Fruit fly (Drosophila melanogaster) whole organism, embryonic: ENCODE measurements around the gene CG7879.

Experiments used
- Atf6 ChIP-seq: fragments of 200-800 bp; sonication (Bioruptor generic); IDR thresholded peaks from 2 replicates; pipeline ENCODE4 v1.3.6; 2022; ENCODE audit warnings: missing biosample characterization, missing genetic modification characterization
- CG10274 ChIP-seq: fragments of 200-800 bp; sonication (Bioruptor generic); optimal IDR thresholded peaks from 3 replicates; lab custom pipeline; 2017; ENCODE audit warnings: missing biosample characterization, mild to moderate bottlenecking, missing genetic modification characterization
- CG11085 ChIP-seq: fragments of 200-800 bp; sonication (Bioruptor generic); IDR thresholded peaks from 2 replicates; pipeline ENCODE4 v1.3.6; 2022; ENCODE audit warnings: missing biosample characterization, missing genetic modification characterization
- CG12104 ChIP-seq: fragments of 200-800 bp; sonication (Bioruptor generic); optimal IDR thresholded peaks from 3 replicates; lab custom pipeline; 2016; ENCODE audit warnings: missing biosample characterization, missing genetic modification characterization
- CG12769 ChIP-seq: fragments of 200-800 bp; sonication (Bioruptor generic); optimal IDR thresholded peaks from 2 replicates; lab custom pipeline; 2019; ENCODE audit warnings: missing biosample characterization, mild to moderate bottlenecking, missing genetic modification characterization, moderate library complexity
- CG15479 ChIP-seq: fragments of 200-800 bp; sonication (Bioruptor generic); optimal IDR thresholded peaks from 3 replicates; lab custom pipeline; 2019; ENCODE audit warnings: missing biosample characterization, mild to moderate bottlenecking, missing genetic modification characterization, moderate library complexity
- CG15514 ChIP-seq: fragments of 200-800 bp; sonication (Bioruptor generic); optimal IDR thresholded peaks from 3 replicates; lab custom pipeline; 2017; ENCODE audit warnings: missing biosample characterization, missing genetic modification characterization, mild to moderate bottlenecking, moderate library complexity, missing genetic modification reagents
- CG16815 ChIP-seq: fragments of 200-800 bp; sonication (Bioruptor generic); optimal IDR thresholded peaks from 3 replicates; lab custom pipeline; 2017; ENCODE audit warnings: missing biosample characterization, mild to moderate bottlenecking, missing genetic modification characterization
- CG18011 ChIP-seq: fragments of 200-800 bp; sonication (Bioruptor generic); optimal IDR thresholded peaks from 2 replicates; lab custom pipeline; 2017; ENCODE audit warnings: missing biosample characterization, missing genetic modification characterization, mild to moderate bottlenecking, moderate library complexity, missing genotype
- CG34422 ChIP-seq: fragments of 200-800 bp; sonication (Bioruptor generic); IDR thresholded peaks from 3 replicates; pipeline ENCODE4 v1.3.6; 2022; ENCODE audit warnings: missing biosample characterization, missing genetic modification characterization
- CG6175 ChIP-seq: fragments of 200-800 bp; sonication (Bioruptor generic); IDR thresholded peaks from 3 replicates; pipeline ENCODE4 v1.3.6; 2022; ENCODE audit warnings: missing biosample characterization, missing genetic modification characterization
- CG7556 ChIP-seq: fragments of 200-800 bp; sonication (Bioruptor generic); optimal IDR thresholded peaks from 2 replicates; lab custom pipeline; 2017; ENCODE audit warnings: missing biosample characterization, mild to moderate bottlenecking, missing genetic modification characterization
- CG8290 ChIP-seq, 3 experiments: fragments of 200-800 bp; sonication (Bioruptor generic); optimal IDR thresholded peaks; 2 replicates each; lab custom pipeline; 2016 to 2019; ENCODE audit warnings: missing biosample characterization in 3 of 3, missing genetic modification characterization in 3 of 3, mild to moderate bottlenecking in 2 of 3, moderate library complexity in 1 of 3
- CG8478 ChIP-seq: fragments of >200 bp; optimal IDR thresholded peaks from 2 replicates; lab custom pipeline; 2018
- D ChIP-seq, 2 experiments: fragments of 200-800 bp in 1 of 2; fragments of >200 bp in 1 of 2; sonication (Bioruptor generic) in 1 of 2; optimal IDR thresholded peaks; 2 replicates in 1 of 2; 3 replicates in 1 of 2; lab custom pipeline; 2017; ENCODE audit warnings: mild to moderate bottlenecking in 1 of 2, missing biosample characterization in 1 of 2, missing genetic modification characterization in 1 of 2, missing genetic modification reagents in 1 of 2
- Elba2 ChIP-seq: fragments of 200-800 bp; sonication (Bioruptor generic); optimal IDR thresholded peaks from 3 replicates; lab custom pipeline; 2016; ENCODE audit warnings: missing biosample characterization, missing genetic modification characterization
- Ets65A ChIP-seq: fragments of 200-800 bp; sonication (Bioruptor generic); peaks from one replicate; lab custom pipeline; 2016; ENCODE audit warnings: missing biosample characterization, missing genetic modification characterization
- HLH54F ChIP-seq: fragments of 200-800 bp; sonication (Bioruptor generic); optimal IDR thresholded peaks from 3 replicates; lab custom pipeline; 2016; ENCODE audit warnings: missing biosample characterization, missing genetic modification characterization
- HmgD ChIP-seq: fragments of 200-800 bp; sonication (Bioruptor generic); optimal IDR thresholded peaks from 3 replicates; lab custom pipeline; 2016; ENCODE audit warnings: missing biosample characterization, missing genetic modification characterization
- Hr78 ChIP-seq, 2 experiments: fragments of 200-800 bp in 1 of 2; fragments of >200 bp in 1 of 2; sonication (Bioruptor generic) in 1 of 2; optimal IDR thresholded peaks; 2 replicates each; lab custom pipeline; 2017 to 2019; ENCODE audit warnings: missing biosample characterization in 2 of 2, missing genetic modification characterization in 2 of 2, mild to moderate bottlenecking in 1 of 2, moderate library complexity in 1 of 2
- Jarid2 ChIP-seq: fragments of 200-800 bp; sonication (Bioruptor generic); optimal IDR thresholded peaks from 3 replicates; lab custom pipeline; 2017; ENCODE audit warnings: mild to moderate bottlenecking, missing biosample characterization, missing genetic modification reagents, missing genetic modification characterization
- MESR4 ChIP-seq: fragments of 200-800 bp; sonication (Bioruptor generic); optimal IDR thresholded peaks from 2 replicates; lab custom pipeline; 2018; ENCODE audit warnings: missing biosample characterization, mild to moderate bottlenecking, missing genetic modification characterization, moderate library complexity
- MTF-1 ChIP-seq: fragments of 200-800 bp; sonication (Bioruptor generic); optimal IDR thresholded peaks from 2 replicates; lab custom pipeline; 2018; ENCODE audit warnings: missing biosample characterization, mild to moderate bottlenecking, missing genetic modification characterization, borderline replicate concordance
- NfI ChIP-seq: fragments of 200-800 bp; sonication (Bioruptor generic); optimal IDR thresholded peaks from 3 replicates; lab custom pipeline; 2018; ENCODE audit warnings: missing biosample characterization, mild to moderate bottlenecking, missing genetic modification characterization, moderate library complexity
- Pdp1 ChIP-seq, 2 experiments: fragments of 200-800 bp; sonication (Bioruptor generic); optimal IDR thresholded peaks; 3 replicates each; lab custom pipeline; 2016; ENCODE audit warnings: missing biosample characterization in 2 of 2, missing genetic modification characterization in 2 of 2, mild to moderate bottlenecking in 1 of 2, moderate library complexity in 1 of 2
- Rx ChIP-seq: fragments of 200-800 bp; sonication (Bioruptor generic); IDR thresholded peaks from 2 replicates; pipeline ENCODE4 v1.3.6; 2022; ENCODE audit warnings: missing biosample characterization, missing genetic modification characterization
- Taf1 ChIP-seq: fragments of 200-800 bp; sonication (Bioruptor generic); IDR thresholded peaks from 2 replicates; pipeline ENCODE4 v1.3.6; 2022; ENCODE audit warnings: missing biosample characterization, missing genetic modification characterization
- bigmax ChIP-seq: fragments of 200-800 bp; sonication (Bioruptor generic); optimal IDR thresholded peaks from 2 replicates; lab custom pipeline; 2018; ENCODE audit warnings: missing biosample characterization, mild to moderate bottlenecking, missing genetic modification characterization
- br ChIP-seq: fragments of >200 bp; optimal IDR thresholded peaks from 2 replicates; lab custom pipeline; 2017
- cg ChIP-seq: fragments of 200-800 bp; sonication (Bioruptor generic); optimal IDR thresholded peaks from 3 replicates; lab custom pipeline; 2019; ENCODE audit warnings: missing biosample characterization, mild to moderate bottlenecking, missing genetic modification characterization, moderate library complexity
- chinmo ChIP-seq: fragments of 200-800 bp; sonication (Bioruptor generic); IDR thresholded peaks from 4 replicates; pipeline ENCODE4 v1.3.6; 2022; ENCODE audit warnings: missing biosample characterization, missing genetic modification characterization; ENCODE audit not compliant: partially characterized antibody
- chm ChIP-seq: fragments of 200-800 bp; sonication (Bioruptor generic); IDR thresholded peaks from 2 replicates; pipeline ENCODE4 v1.3.6; 2022; ENCODE audit warnings: missing biosample characterization, missing genetic modification characterization
- crp ChIP-seq, 2 experiments: fragments of 200-800 bp; sonication (Bioruptor generic); optimal IDR thresholded peaks; 2 replicates in 1 of 2; 3 replicates in 1 of 2; lab custom pipeline; 2017; ENCODE audit warnings: missing biosample characterization in 2 of 2, missing genetic modification characterization in 2 of 2, mild to moderate bottlenecking in 1 of 2, moderate library complexity in 1 of 2
- ftz-f1 ChIP-seq: fragments of 200-800 bp; sonication (Bioruptor generic); optimal IDR thresholded peaks from 2 replicates; lab custom pipeline; 2016; ENCODE audit warnings: missing biosample characterization, missing genetic modification characterization
- grau ChIP-seq: fragments of 200-800 bp; optimal IDR thresholded peaks from 3 replicates; lab custom pipeline; 2019; ENCODE audit warnings: missing biosample characterization, mild to moderate bottlenecking, missing genetic modification characterization, moderate library complexity
- gt ChIP-seq: fragments of 200-800 bp; sonication (Bioruptor generic); IDR thresholded peaks from 2 replicates; pipeline ENCODE4 v1.3.6; 2022; ENCODE audit warnings: missing biosample characterization, missing genetic modification characterization
- kah ChIP-seq: fragments of 200-800 bp; sonication (Bioruptor generic); optimal IDR thresholded peaks from 2 replicates; lab custom pipeline; 2018; ENCODE audit warnings: missing biosample characterization, mild to moderate bottlenecking, missing genetic modification characterization
- otp ChIP-seq: fragments of 200-800 bp; sonication (Bioruptor generic); IDR thresholded peaks from 3 replicates; pipeline ENCODE4, ENCODE4 v1.3.6; 2022; ENCODE audit warnings: missing biosample characterization, missing genetic modification characterization
- seq ChIP-seq: fragments of 200-800 bp; sonication (Bioruptor generic); IDR thresholded peaks from 2 replicates; pipeline ENCODE4 v1.3.6; 2022; ENCODE audit warnings: missing biosample characterization, missing genetic modification characterization
- so ChIP-seq: fragments of 200-800 bp; sonication (Bioruptor generic); IDR thresholded peaks from 3 replicates; pipeline ENCODE4 v1.3.6; 2022; ENCODE audit warnings: missing biosample characterization, missing genetic modification characterization
- tin ChIP-seq: fragments of 200-800 bp; sonication (Bioruptor generic); optimal IDR thresholded peaks from 3 replicates; lab custom pipeline; 2016; ENCODE audit warnings: missing biosample characterization, missing genetic modification characterization

The CG7879 gene

DNA sequence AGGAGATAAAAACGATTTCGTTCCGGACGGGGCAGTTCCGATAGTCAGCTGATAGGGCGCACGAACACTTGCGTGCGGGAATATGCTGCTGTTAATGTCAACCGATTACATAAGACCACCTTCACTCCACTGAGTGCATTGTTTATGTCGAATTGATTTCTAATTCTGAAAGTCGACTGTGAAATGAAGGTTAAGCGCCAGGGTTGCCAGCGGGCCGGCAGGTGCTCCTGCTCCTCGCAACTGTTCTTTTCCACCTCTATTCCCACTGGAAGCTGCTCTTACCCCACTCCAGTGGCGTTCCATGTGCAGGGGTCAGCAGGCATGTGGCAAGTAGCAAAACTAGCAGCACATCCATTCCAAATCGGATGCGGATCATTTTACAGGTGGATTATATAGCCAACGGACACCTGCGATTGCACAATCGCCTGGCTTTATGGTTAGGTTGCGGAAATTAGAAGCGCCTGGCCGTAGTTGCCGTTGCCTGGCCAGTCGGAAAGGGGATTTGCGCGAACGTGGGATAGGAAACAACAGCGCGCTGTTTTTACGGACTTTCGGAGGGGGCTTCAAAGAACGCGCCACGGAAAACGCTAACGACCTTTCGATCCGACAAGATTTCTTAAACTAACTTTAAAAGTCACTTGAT lies 51.7 kb downstream of the CG7879 start, which contains the start of gene cue:
Gene cue (minus strand): TSS at position 641 of the 643 bp plus-strand sequence.
- TF ChIP-seq Elba2 (GFP tag; lab: Kevin White, UChicago) (peak; percentile 17), Jarid2 (GFP tag; lab: Kevin White, UChicago) (peak; percentile 70), crp (GFP tag; optimal IDR thresholded peaks at IDR 0.05; lab: Kevin White, UChicago) (peak in 1 of 2 experiments; percentile 33), ftz-f1 (peak; percentile 53), CG34422 (GFP tag; lab: Robert Waterston, UW) (0 out of 3 replicates have a peak, but pooled peaks have one; percentile 41), otp (GFP tag; lab: Robert Waterston, UW) (0 out of 3 replicates have a peak, but pooled peaks have one; percentile 16), HLH54F (GFP tag; lab: Kevin White, UChicago) (no peak), tin (no peak), seq (GFP tag; lab: Robert Waterston, UW) (0 out of 2 replicates have a peak, but pooled peaks have one; percentile 6), Taf1 (GFP tag; lab: Robert Waterston, UW) (0 out of 2 replicates have a peak, but pooled peaks have one; percentile 6), Ets65A (GFP tag; lab: Kevin White, UChicago) (peak; percentile 70), CG7556 (GFP tag; lab: Kevin White, UChicago) (no peak), Atf6 (GFP tag; lab: Robert Waterston, UW) (peak; percentile 15; the same call in 1 of the 2 replicates), CG8478 (lab: Kevin White, UChicago) (no peak), bigmax (peak; percentile 21), CG15479 (GFP tag; lab: Kevin White, UChicago) (peak; percentile 48), CG10274 (GFP tag; lab: Kevin White, UChicago) (peak; percentile 96), cg (GFP tag; lab: Kevin White, UChicago) (peak; percentile 26), CG6175 (GFP tag; lab: Robert Waterston, UW) (peak; percentile 75; the same call in 2 of the 3 replicates), HmgD (GFP tag; lab: Kevin White, UChicago) (no peak), gt (GFP tag; lab: Robert Waterston, UW) (no peak), CG16815 (GFP tag; lab: Kevin White, UChicago) (no peak), CG8290 (GFP tag; optimal IDR thresholded peaks at IDR 0.05; lab: Kevin White, UChicago) (no peak), CG8290 (tag; optimal IDR thresholded peaks at IDR 0.05; lab: Kevin White, UChicago) (peak in 1 of 2 experiments; percentile 14), D (optimal IDR thresholded peaks at IDR 0.05; lab: Kevin White, UChicago) (peak; percentile 51), D (GFP tag; optimal IDR thresholded peaks at IDR 0.05; lab: Kevin White, UChicago) (no peak), kah (GFP tag; lab: Kevin White, UChicago) (peak; percentile 56), chm (GFP tag; lab: Robert Waterston, UW) (0 out of 2 replicates have a peak, but pooled peaks have one; percentile 14), grau (tag; lab: Kevin White, UChicago) (no peak), CG12104 (GFP tag; lab: Kevin White, UChicago) (no peak), MESR4 (GFP tag; lab: Kevin White, UChicago) (peak; percentile 43), CG11085 (no peak), so (GFP tag; lab: Robert Waterston, UW) (peak; percentile 60; the same call in 2 of the 3 replicates), Pdp1 (GFP tag; optimal IDR thresholded peaks at IDR 0.05; lab: Kevin White, UChicago) (peak in 1 of 2 experiments; percentile 97), CG18011 (GFP tag; lab: Kevin White, UChicago) (no peak), chinmo (GFP tag; lab: Robert Waterston, UW) (0 out of 4 replicates have a peak, but pooled peaks have one; percentile 18), CG12769 (tag; lab: Kevin White, UChicago) (peak; percentile 37), Rx (no peak), br (lab: Kevin White, UChicago) (no peak), NfI (GFP tag; lab: Kevin White, UChicago) (no peak), CG15514 (peak; percentile 63), Hr78 (GFP tag; optimal IDR thresholded peaks at IDR 0.05; lab: Kevin White, UChicago) (no peak), MTF-1 (peak; percentile 38)
- TF ChIP-seq, all 482 proteins: peak for 26
